Fruit fly (Drosophila melanogaster) whole organism, adult: ENCODE data around the gene mRpL10.
A peak's percentile ranks its signal among the peaks of the same experiment; 100 is the strongest.

Experiments used
- CG1620 ChIP-seq: fragments of 200-800 bp; sonication (Bioruptor generic); optimal IDR thresholded peaks from 2 replicates; lab custom pipeline; 2016; ENCODE audit warnings: missing biosample characterization, missing genetic modification characterization
- CG33017 ChIP-seq: fragments of 200-800 bp; sonication (Bioruptor generic); optimal IDR thresholded peaks from 2 replicates; lab custom pipeline; 2018; ENCODE audit warnings: missing biosample characterization, mild to moderate bottlenecking, missing genetic modification characterization, moderate library complexity
- Hr96 ChIP-seq: fragments of 200-800 bp; sonication (Bioruptor generic); optimal IDR thresholded peaks from 2 replicates; lab custom pipeline; 2016; ENCODE audit warnings: missing biosample characterization, missing genetic modification characterization
- tj ChIP-seq: fragments of 200-800 bp; sonication (Bioruptor generic); optimal IDR thresholded peaks from 3 replicates; lab custom pipeline; 2017; ENCODE audit warnings: missing biosample characterization, mild to moderate bottlenecking, missing genetic modification characterization, moderate library complexity
- toe ChIP-seq: fragments of 200-800 bp; sonication (Bioruptor generic); optimal IDR thresholded peaks from 2 replicates; lab custom pipeline; 2016; ENCODE audit warnings: missing biosample characterization, missing genetic modification characterization

- no peak for TF ChIP-seq toe (GFP tag; lab: Kevin White, UChicago)
- TF ChIP-seq tj: peak; percentile 72
- TF ChIP-seq CG33017 (tag; lab: Kevin White, UChicago): no peak
- TF ChIP-seq Hr96 (GFP tag; lab: Kevin White, UChicago): no peak
- no peak for TF ChIP-seq CG1620 (GFP tag; lab: Kevin White, UChicago)
These were observed 45.0 kb downstream of the mRpL10 start for dm6 chr2L:248592-248991.
